Fruit fly (Drosophila melanogaster): ENCODE results near the gene Noc1.
A peak's percentile ranks its signal among the peaks of the same experiment; 100 is the strongest.

Gene Noc1

DNA sequence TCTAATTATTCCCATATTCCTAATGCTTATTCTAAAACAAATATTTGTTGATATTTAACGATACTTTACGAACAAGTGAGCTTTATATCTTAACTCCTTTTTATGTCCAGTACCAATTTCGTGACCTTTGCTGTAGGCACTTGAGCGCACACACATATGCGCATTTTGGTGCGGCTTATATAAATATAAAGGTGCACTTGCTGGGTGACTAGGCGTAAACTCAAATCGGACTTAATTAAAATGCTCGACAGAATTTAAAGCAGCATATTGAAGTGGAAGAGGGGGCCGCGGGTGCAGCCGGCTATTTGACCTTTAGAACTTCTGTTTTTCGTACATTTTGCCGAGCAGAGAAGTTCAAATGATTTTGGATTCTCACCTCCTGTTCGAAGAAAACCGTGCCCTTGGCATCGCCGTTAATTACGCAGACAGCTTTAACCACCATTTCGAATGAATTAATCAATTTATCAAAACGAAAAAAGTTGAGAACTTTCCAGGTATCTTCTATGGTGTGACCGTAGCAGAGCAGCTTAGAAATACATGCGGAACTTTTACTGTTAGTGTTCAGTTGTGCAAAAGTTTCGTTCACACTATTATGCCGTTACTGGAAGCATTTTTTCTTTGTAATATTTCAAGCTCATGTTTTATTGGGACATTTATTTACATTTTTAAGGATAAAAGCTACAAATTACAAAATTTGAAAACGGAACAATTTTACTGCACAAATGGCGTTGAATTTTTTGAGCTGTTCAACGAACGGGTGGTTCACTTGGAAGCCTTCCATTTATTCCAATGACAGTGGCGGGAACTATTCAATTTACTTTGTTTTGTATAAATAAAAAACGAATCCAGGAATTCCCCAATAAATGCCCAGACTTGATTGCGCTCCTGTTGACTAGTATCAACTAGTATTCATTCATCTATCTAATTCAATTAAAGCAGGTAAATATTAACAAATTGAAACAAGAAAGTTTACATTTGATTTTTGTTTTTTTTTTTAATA is 38.9 kb downstream of the Noc1 start, which contains the start of gene Sod1 (continued):
- TF ChIP-seq CG18599 (GFP tag; optimal IDR thresholded peaks at IDR 0.05): no peak
- TF ChIP-seq Hr78 (GFP tag; optimal IDR thresholded peaks at IDR 0.05): peak in 1 of 2 experiments; percentile 97
- TF ChIP-seq trem (tag; optimal IDR thresholded peaks at IDR 0.05): no peak
- no peak for TF ChIP-seq hb (GFP tag; IDR thresholded peaks at IDR 0.05; ENCODE audit: partially characterized antibody)
- peak; percentile 27 for TF ChIP-seq CG1603 (tag; optimal IDR thresholded peaks at IDR 0.05)
- TF ChIP-seq Scr (GFP tag; IDR thresholded peaks at IDR 0.05; ENCODE audit: partially characterized antibody): 0 out of 2 replicates have a peak, but pooled peaks have one; percentile 33
- no peak for TF ChIP-seq CG12155 (GFP tag; optimal IDR thresholded peaks at IDR 0.05)
- TF ChIP-seq prd (optimal IDR thresholded peaks at IDR 0.05): no peak
- no peak for TF ChIP-seq prd (GFP tag; IDR thresholded peaks at IDR 0.05)
- TF ChIP-seq CG10565 (GFP tag; optimal IDR thresholded peaks at IDR 0.05): no peak
- TF ChIP-seq CG8089 (GFP tag; optimal IDR thresholded peaks at IDR 0.05): no peak
- no peak for TF ChIP-seq Asciz (GFP tag; optimal IDR thresholded peaks at IDR 0.05)
- TF ChIP-seq Hr39 (optimal IDR thresholded peaks at IDR 0.05): no peak
- TF ChIP-seq CG15514 (GFP tag; optimal IDR thresholded peaks at IDR 0.05): peak; percentile 98
- TF ChIP-seq slou (GFP tag; optimal IDR thresholded peaks at IDR 0.05): no peak
- no peak for TF ChIP-seq danr (GFP tag; IDR thresholded peaks at IDR 0.05)
- TF ChIP-seq jing (GFP tag; optimal IDR thresholded peaks at IDR 0.05): no peak
- no peak for TF ChIP-seq CG6791 (GFP tag; IDR thresholded peaks at IDR 0.05; ENCODE audit: partially characterized antibody)
- no peak for TF ChIP-seq Xbp1 (GFP tag; optimal IDR thresholded peaks at IDR 0.05)
- no peak for TF ChIP-seq CG4730 (GFP tag; IDR thresholded peaks at IDR 0.05)
- TF ChIP-seq CG6683 (GFP tag; optimal IDR thresholded peaks at IDR 0.05): no peak
- TF ChIP-seq vnd (GFP tag; IDR thresholded peaks at IDR 0.05; ENCODE audit: partially characterized antibody): 0 out of 3 replicates have a peak, but pooled peaks have one; percentile 12
- no peak for TF ChIP-seq run (tag; optimal IDR thresholded peaks at IDR 0.05)
- no peak for TF ChIP-seq dpn (GFP tag; optimal IDR thresholded peaks at IDR 0.05)
- no peak for TF ChIP-seq CG2129 (GFP tag; IDR thresholded peaks at IDR 0.05; ENCODE audit: partially characterized antibody)
- TF ChIP-seq HmgD (GFP tag; optimal IDR thresholded peaks at IDR 0.05): peak; percentile 39
- peak; percentile 98 for TF ChIP-seq nom (GFP tag; optimal IDR thresholded peaks at IDR 0.05)
- TF ChIP-seq ssp (GFP tag; IDR thresholded peaks at IDR 0.05): peak; percentile 76
- TF ChIP-seq CG34224 (GFP tag; IDR thresholded peaks at IDR 0.05; ENCODE audit: partially characterized antibody): peak; percentile 53; the same call in 1 of the 3 replicates
- TF ChIP-seq h (optimal IDR thresholded peaks at IDR 0.05): no peak
- no peak for TF ChIP-seq hkb (optimal IDR thresholded peaks at IDR 0.05)
- 0 out of 2 replicates have a peak, but pooled peaks have one; percentile 7 for TF ChIP-seq hkb (GFP tag; IDR thresholded peaks at IDR 0.05)
- no peak for TF ChIP-seq CG14667 (GFP tag; IDR thresholded peaks at IDR 0.05)
- TF ChIP-seq Sry-β (GFP tag; optimal IDR thresholded peaks at IDR 0.05): no peak
- TF ChIP-seq Pdp1 (GFP tag; optimal IDR thresholded peaks at IDR 0.05): peak in 1 of 2 experiments; percentile 77
- no peak for TF ChIP-seq CG10209 (GFP tag; optimal IDR thresholded peaks at IDR 0.05)
- TF ChIP-seq toy (GFP tag; IDR thresholded peaks at IDR 0.05): no peak
- no peak for TF ChIP-seq CG7745 (tag; optimal IDR thresholded peaks at IDR 0.05)
- TF ChIP-seq CG6254 (GFP tag; optimal IDR thresholded peaks at IDR 0.05): no peak
- no peak for TF ChIP-seq z (GFP tag; IDR thresholded peaks at IDR 0.05)
- TF ChIP-seq tx (GFP tag; optimal IDR thresholded peaks at IDR 0.05): no peak
- peak; percentile 45; the same call in 2 of the 3 replicates for TF ChIP-seq row (GFP tag; IDR thresholded peaks at IDR 0.05)
- TF ChIP-seq tup (GFP tag; optimal IDR thresholded peaks at IDR 0.05): no peak
- TF ChIP-seq fd96Cb (tag; optimal IDR thresholded peaks at IDR 0.05): no peak
- no peak for TF ChIP-seq Trl (optimal IDR thresholded peaks at IDR 0.05)
- no peak for TF ChIP-seq Trl (GFP tag; optimal IDR thresholded peaks at IDR 0.05)
- TF ChIP-seq YL-1 (GFP tag; optimal IDR thresholded peaks at IDR 0.05): peak; percentile 73
- TF ChIP-seq Hr51 (GFP tag; optimal IDR thresholded peaks at IDR 0.05): no peak
